Worm (Caenorhabditis elegans) whole organism, L4 larva: ENCODE measurements around the gene K06H7.8.

Experiments used
- F37D6.2 ChIP-seq: sonication (generic microtip); optimal IDR thresholded peaks from 2 replicates; lab custom pipeline; 2016; ENCODE audit warnings: mild to moderate bottlenecking, missing genetic modification characterization, missing compliant biosample characterization
- F49E8.2 ChIP-seq: sonication (generic microtip); optimal IDR thresholded peaks from 2 replicates; lab custom pipeline; 2016; ENCODE audit warnings: missing compliant biosample characterization, mild to moderate bottlenecking, missing genetic modification characterization, borderline replicate concordance
- ZK337.2 ChIP-seq: fragments of 200-800 bp; sonication (Bioruptor generic); IDR thresholded peaks from 2 replicates; pipeline ENCODE4 v1.3.6; 2022; ENCODE audit warnings: missing genetic modification reagents, missing genetic modification characterization, missing compliant biosample characterization
- aha-1 ChIP-seq: fragments of 150-350 bp; peaks from one replicate; lab custom pipeline; 2014; ENCODE audit warnings: missing biosample characterization, missing genetic modification characterization
- aly-2 ChIP-seq: sonication (generic microtip); optimal IDR thresholded peaks from 2 replicates; lab custom pipeline; 2018; ENCODE audit warnings: missing biosample characterization, missing genetic modification characterization
- ceh-32 ChIP-seq: sonication (generic microtip); optimal IDR thresholded peaks from 2 replicates; lab custom pipeline; 2016; ENCODE audit warnings: mild to moderate bottlenecking, missing genetic modification characterization, missing compliant biosample characterization; ENCODE audit not compliant: poor library complexity
- ceh-44 ChIP-seq: fragments of 200-800 bp; sonication (Bioruptor generic); IDR thresholded peaks from 2 replicates; pipeline ENCODE4 v1.3.6; 2022; ENCODE audit warnings: missing genetic modification reagents, missing genetic modification characterization, missing compliant biosample characterization
- daf-12 ChIP-seq: fragments of 150-350 bp; optimal IDR thresholded peaks from 2 replicates; lab custom pipeline; 2014; ENCODE audit warnings: missing biosample characterization, missing genetic modification reagents, missing genetic modification characterization
- dpl-1 ChIP-seq: fragments of 150-350 bp; optimal IDR thresholded peaks from 2 replicates; lab custom pipeline; 2014; ENCODE audit warnings: missing biosample characterization, missing genetic modification reagents, missing genetic modification characterization
- egl-43 ChIP-seq: fragments of 200-800 bp; sonication (Bioruptor generic); IDR thresholded peaks from 2 replicates; pipeline ENCODE4 v1.3.6; 2022; ENCODE audit warnings: missing genetic modification reagents, missing genetic modification characterization, missing compliant biosample characterization
- hlh-11 ChIP-seq: fragments of 200-800 bp; sonication (Bioruptor generic); optimal IDR thresholded peaks from 2 replicates; lab custom pipeline; 2018; ENCODE audit warnings: mild to moderate bottlenecking, missing genetic modification characterization, missing compliant biosample characterization
- hlh-30 ChIP-seq: sonication (generic microtip); optimal IDR thresholded peaks from 2 replicates; lab custom pipeline; 2017; ENCODE audit warnings: antibody characterized with exemption, mild to moderate bottlenecking, missing genetic modification characterization, missing compliant biosample characterization; ENCODE audit not compliant: insufficient read depth
- hmg-1.1 ChIP-seq: fragments of 200-800 bp; sonication (Bioruptor generic); IDR thresholded peaks from 2 replicates; pipeline ENCODE4 v1.3.6; 2022; ENCODE audit warnings: missing genetic modification reagents, missing genetic modification characterization, missing compliant biosample characterization
- lim-7 ChIP-seq: fragments of 200-800 bp; sonication (Bioruptor generic); IDR thresholded peaks from 2 replicates; pipeline ENCODE4 v1.3.6; 2022; ENCODE audit warnings: missing genetic modification characterization, missing compliant biosample characterization
- lin-13 ChIP-seq: fragments of 150-350 bp; optimal IDR thresholded peaks from 2 replicates; lab custom pipeline; 2014; ENCODE audit warnings: missing biosample characterization, missing genetic modification reagents, missing genetic modification characterization
- lin-38 ChIP-seq: fragments of 200-800 bp; sonication (Bioruptor generic); IDR thresholded peaks from 2 replicates; pipeline ENCODE4 v1.3.6; 2022; ENCODE audit warnings: missing genetic modification reagents, missing genetic modification characterization, missing compliant biosample characterization
- lsy-2 ChIP-seq, 2 experiments: fragments of 150-350 bp in 1 of 2; sonication (generic microtip) in 1 of 2; optimal IDR thresholded peaks; 2 replicates each; lab custom pipeline; 2014 to 2017; ENCODE audit warnings: missing biosample characterization in 2 of 2, missing genetic modification characterization in 2 of 2
- madf-5 ChIP-seq, 2 experiments: fragments of 200-800 bp; sonication (Bioruptor generic); IDR thresholded peaks; 2 replicates each; pipeline ENCODE4 v1.3.6; 2022; ENCODE audit warnings: missing compliant biosample characterization in 2 of 2, missing genetic modification characterization in 2 of 2
- mxl-2 ChIP-seq: fragments of 200-800 bp; sonication (Bioruptor generic); conservative IDR thresholded peaks from 2 replicates; pipeline ENCODE4 v1.3.6; 2022; ENCODE audit warnings: missing genetic modification reagents, missing genetic modification characterization, missing compliant biosample characterization
- nhr-102 ChIP-seq: sonication (generic microtip); optimal IDR thresholded peaks from 2 replicates; lab custom pipeline; 2016; ENCODE audit warnings: mild to moderate bottlenecking, missing genetic modification characterization, moderate library complexity, missing compliant biosample characterization
- nhr-11 ChIP-seq: fragments of 150-350 bp; optimal IDR thresholded peaks from 2 replicates; lab custom pipeline; 2014; ENCODE audit warnings: missing biosample characterization, missing genetic modification characterization
- nhr-28 ChIP-seq: fragments of 150-350 bp; optimal IDR thresholded peaks from 2 replicates; lab custom pipeline; 2014; ENCODE audit warnings: missing biosample characterization, missing genetic modification characterization
- nhr-41 ChIP-seq: fragments of 200-800 bp; sonication (Bioruptor generic); IDR thresholded peaks from 2 replicates; pipeline ENCODE4 v1.3.6; 2022; ENCODE audit warnings: missing genetic modification reagents, missing genetic modification characterization, missing compliant biosample characterization
- nhr-76 ChIP-seq: fragments of 150-350 bp; optimal IDR thresholded peaks from 2 replicates; lab custom pipeline; 2014; ENCODE audit warnings: missing biosample characterization, missing genetic modification characterization
- php-3 ChIP-seq: fragments of 200-800 bp; sonication (Bioruptor generic); IDR thresholded peaks from 2 replicates; pipeline ENCODE4 v1.3.6; 2022; ENCODE audit warnings: missing genetic modification reagents, missing genetic modification characterization, missing compliant biosample characterization
- rbr-2 ChIP-seq: sonication (generic microtip); optimal IDR thresholded peaks from 2 replicates; lab custom pipeline; 2016; ENCODE audit warnings: missing genotype, missing genetic modification characterization, missing compliant biosample characterization
- saeg-2 ChIP-seq: fragments of 200-800 bp; sonication (Bioruptor generic); IDR thresholded peaks from 2 replicates; pipeline ENCODE4 v1.3.6; 2022; ENCODE audit warnings: missing genetic modification reagents, missing genetic modification characterization, missing compliant biosample characterization
- set-16 ChIP-seq: fragments of 200-800 bp; sonication (Bioruptor generic); IDR thresholded peaks from 2 replicates; pipeline ENCODE4 v1.3.6; 2022; ENCODE audit warnings: missing genetic modification reagents, missing genetic modification characterization, missing compliant biosample characterization
- spr-3 ChIP-seq: fragments of 200-800 bp; sonication (Bioruptor generic); optimal IDR thresholded peaks from 2 replicates; lab custom pipeline; 2018; ENCODE audit warnings: mild to moderate bottlenecking, missing genetic modification characterization, missing compliant biosample characterization
- tra-1 ChIP-seq: fragments of 200-800 bp; sonication (Bioruptor generic); IDR thresholded peaks from 2 replicates; pipeline ENCODE4 v1.3.6; 2022; ENCODE audit warnings: missing genetic modification reagents, missing genetic modification characterization, missing compliant biosample characterization
- unc-39 ChIP-seq: sonication (generic microtip); optimal IDR thresholded peaks from 2 replicates; lab custom pipeline; 2017; ENCODE audit warnings: missing biosample characterization, missing genetic modification characterization
- unc-62 ChIP-seq, 3 experiments: fragments of 150-350 bp in 1 of 3; sonication (generic microtip); optimal IDR thresholded peaks in 2 of 3; peaks in 1 of 3; 1 replicate in 1 of 3; 2 replicates in 2 of 3; lab custom pipeline; 2014 to 2017; ENCODE audit warnings: missing biosample characterization in 3 of 3, missing genetic modification characterization in 3 of 3, missing genetic modification reagents in 3 of 3, missing genotype in 1 of 3
- zag-1 ChIP-seq: fragments of 150-350 bp; optimal IDR thresholded peaks from 2 replicates; lab custom pipeline; 2014; ENCODE audit warnings: missing biosample characterization, missing genetic modification characterization
- zfp-2 ChIP-seq: sonication (generic microtip); optimal IDR thresholded peaks from 2 replicates; lab custom pipeline; 2016; ENCODE audit warnings: mild to moderate bottlenecking, missing genetic modification characterization, missing compliant biosample characterization
- zip-11 ChIP-seq: fragments of 200-800 bp; sonication (Bioruptor generic); IDR thresholded peaks from 2 replicates; pipeline ENCODE4 v1.3.6; 2022; ENCODE audit warnings: missing genetic modification characterization, missing compliant biosample characterization
- zip-2 ChIP-seq: fragments of 150-350 bp; optimal IDR thresholded peaks from 2 replicates; lab custom pipeline; 2014; ENCODE audit warnings: missing biosample characterization, missing genetic modification characterization
- ztf-11 ChIP-seq: fragments of 150-350 bp; optimal IDR thresholded peaks from 2 replicates; lab custom pipeline; 2014; ENCODE audit warnings: missing biosample characterization, missing genetic modification characterization

Gene K06H7.8

DNA sequence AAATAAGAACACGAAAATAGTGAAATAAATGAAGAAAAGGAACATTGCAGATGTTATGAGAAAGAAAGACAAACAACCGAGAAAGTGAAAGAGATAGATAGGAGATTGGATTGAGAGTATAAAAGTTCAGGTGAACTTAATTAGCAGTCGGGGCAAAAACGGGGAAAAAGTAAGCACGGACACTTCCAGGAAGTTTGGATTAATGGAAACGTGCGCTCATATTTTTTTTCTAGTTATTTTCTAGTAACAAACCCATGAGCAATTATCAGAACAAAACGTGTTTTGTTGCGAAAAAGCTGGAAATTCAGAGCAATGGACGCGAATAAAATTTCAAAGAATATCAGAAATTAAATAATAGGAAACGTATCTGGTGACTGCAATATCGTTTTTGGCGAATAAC, 23.9 kb upstream of the K06H7.8 start:
- peak; percentile 51 for TF ChIP-seq aha-1 (tag; lab: Kevin White, UChicago)
- TF ChIP-seq unc-39 = no peak
- peak in 1 of 2 experiments; percentile 36 for TF ChIP-seq lsy-2 (tag; optimal IDR thresholded peaks at IDR 0.05; lab: Kevin White, UChicago)
- TF ChIP-seq nhr-11 (tag; lab: Kevin White, UChicago) = peak; percentile 6

DNA sequence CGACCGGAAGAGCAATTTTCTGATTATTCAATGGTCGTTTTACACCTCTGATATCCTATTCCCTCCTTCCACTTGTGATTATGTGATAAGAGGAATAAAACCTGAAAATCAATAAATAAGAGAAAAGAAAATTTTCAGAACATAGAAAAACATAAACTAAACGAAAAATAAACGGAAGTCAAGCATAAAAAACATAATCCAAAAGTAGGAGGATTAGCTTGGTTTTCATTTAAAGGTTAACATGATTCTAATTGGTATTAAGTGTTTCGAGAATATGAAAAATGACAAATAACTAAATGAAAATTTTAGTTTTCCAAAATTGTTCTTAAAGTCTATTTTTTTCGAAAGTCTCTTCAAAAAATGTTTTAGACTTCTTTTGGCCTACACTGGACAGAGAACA, 23.1 kb upstream of the K06H7.8 start, which contains the start of gene gei-8:
TSS of gene gei-8 (minus strand) at position 101 of the 400 bp plus-strand sequence.
- peak in 1 of 2 experiments; percentile 17 for TF ChIP-seq unc-62 (GFP tag; optimal IDR thresholded peaks at IDR 0.05 in 1 of 2; lab: Kevin White, UChicago)
- no peak for TF ChIP-seq unc-62 (tag; optimal IDR thresholded peaks at IDR 0.05; lab: Kevin White, UChicago)
- no peak for TF ChIP-seq lim-7 (GFP tag; lab: Robert Waterston, UW)

DNA sequence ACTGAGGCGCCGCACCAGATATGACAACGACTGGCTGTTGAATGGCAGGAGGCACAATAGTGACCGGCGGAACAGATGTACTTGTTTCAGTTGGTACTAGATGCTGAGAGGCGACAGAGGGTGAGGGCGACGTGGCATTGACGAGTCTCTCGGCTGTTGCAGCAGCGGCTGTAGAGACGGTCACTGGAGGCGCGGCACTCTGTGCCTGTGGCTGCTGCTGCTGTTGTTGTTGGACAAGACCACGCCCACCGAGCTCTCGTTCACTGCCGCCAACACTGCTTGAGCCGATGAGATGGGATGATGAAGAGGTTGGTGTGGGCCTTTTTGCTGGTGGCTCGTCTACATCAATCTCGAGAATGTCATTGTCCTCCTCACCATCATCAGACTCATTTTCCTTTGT, 19.1 kb upstream of the K06H7.8 start:
- TF ChIP-seq set-16 (GFP tag; lab: Robert Waterston, UW) (peak; percentile 83), saeg-2 (GFP tag; lab: Robert Waterston, UW) (no peak)

ce11 chrIII:8115877-8116276, 17.9 kb upstream of the K06H7.8 start:
- TF ChIP-seq rbr-2 (tag; lab: Kevin White, UChicago) (no peak), zip-2 (tag; lab: Kevin White, UChicago) (no peak), lim-7 (GFP tag; lab: Robert Waterston, UW) (0 out of 2 replicates have a peak, but pooled peaks have one; percentile 36), madf-5 (GFP tag; IDR thresholded peaks at IDR 0.05; lab: Robert Waterston, UW) (0 out of 4 replicates have a peak, but pooled peaks of 1 of the 2 experiments have one; percentile 27), set-16 (GFP tag; lab: Robert Waterston, UW) (peak; percentile 59)
- TF ChIP-seq, all 104 proteins: peak for 3

DNA sequence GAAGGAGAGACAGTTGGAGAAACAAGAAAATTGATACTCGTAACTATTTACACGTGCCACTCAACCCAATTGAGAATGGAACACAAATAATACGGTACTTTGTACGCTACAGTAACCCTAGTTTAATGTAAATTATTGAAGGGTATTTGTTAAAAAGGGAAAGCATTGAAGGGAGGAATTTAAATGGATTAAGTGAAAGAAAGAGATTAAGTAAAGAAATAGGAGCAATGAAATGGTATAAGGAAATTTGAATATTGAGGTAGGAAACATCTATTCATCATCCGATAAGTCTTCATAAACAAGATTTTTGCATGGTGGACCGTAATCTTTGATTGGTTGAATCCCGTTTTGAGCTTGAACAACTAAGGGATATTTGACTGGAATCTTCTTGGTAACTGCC, 13.3 kb upstream of the K06H7.8 start:
- peak in 1 of 2 experiments; percentile 52 for TF ChIP-seq unc-62 (GFP tag; optimal IDR thresholded peaks at IDR 0.05 in 1 of 2; lab: Kevin White, UChicago)
- no peak for TF ChIP-seq unc-62 (tag; optimal IDR thresholded peaks at IDR 0.05; lab: Kevin White, UChicago)
- peak; percentile 63 for TF ChIP-seq aha-1 (tag; lab: Kevin White, UChicago)
- TF ChIP-seq F37D6.2 (tag; lab: Kevin White, UChicago) = no peak
- TF ChIP-seq ZK337.2 (GFP tag; lab: Robert Waterston, UW) = no peak
- TF ChIP-seq, all 104 proteins: peak for 2

ce11 chrIII:8109459-8110057, 11.5 kb upstream of the K06H7.8 start:
- TF ChIP-seq hlh-30 = peak; percentile 61
- TF ChIP-seq ceh-44 (GFP tag; lab: Robert Waterston, UW) = peak; percentile 83
- no peak for TF ChIP-seq ceh-32 (tag; lab: Kevin White, UChicago)
- TF ChIP-seq lim-7 (GFP tag; lab: Robert Waterston, UW) = peak; percentile 91
- peak; percentile 60 for TF ChIP-seq spr-3
- peak; percentile 50 for TF ChIP-seq hlh-11 (tag; lab: Kevin White, UChicago)
- peak; percentile 51 for TF ChIP-seq nhr-102
- TF ChIP-seq daf-12 (tag; lab: Kevin White, UChicago) = no peak
- TF ChIP-seq aly-2 (tag; lab: Kevin White, UChicago) = no peak
- TF ChIP-seq mxl-2 = 0 out of 2 replicates have a peak, but pooled peaks have one; percentile 56
- peak; percentile 33 for TF ChIP-seq nhr-28 (tag; lab: Kevin White, UChicago)
- TF ChIP-seq ztf-11 (tag; lab: Kevin White, UChicago) = no peak
- peak; percentile 96 for TF ChIP-seq egl-43 (GFP tag; lab: Robert Waterston, UW)
- peak; percentile 1 to 79 for TF ChIP-seq lsy-2 (tag; optimal IDR thresholded peaks at IDR 0.05; lab: Kevin White, UChicago)
- TF ChIP-seq php-3 (GFP tag; lab: Robert Waterston, UW) = no peak
- TF ChIP-seq zip-11 = 0 out of 2 replicates have a peak, but pooled peaks have one; percentile 45
- peak; percentile 69 for TF ChIP-seq lin-13 (GFP tag; lab: Kevin White, UChicago)
- peak; percentile 94 for TF ChIP-seq hmg-1.1 (GFP tag; lab: Robert Waterston, UW)
- peak; percentile 66 for TF ChIP-seq tra-1 (GFP tag; lab: Robert Waterston, UW)
- no peak for TF ChIP-seq unc-62 (GFP tag; optimal IDR thresholded peaks at IDR 0.05 in 1 of 2; lab: Kevin White, UChicago)
- no peak for TF ChIP-seq unc-62 (tag; optimal IDR thresholded peaks at IDR 0.05; lab: Kevin White, UChicago)
- peak; percentile 54; the same call in 1 of the 2 replicates for TF ChIP-seq nhr-41 (GFP tag; lab: Robert Waterston, UW)
- TF ChIP-seq dpl-1 (GFP tag; lab: Kevin White, UChicago) = peak; percentile 50
- TF ChIP-seq lin-38 = peak; percentile 79
- peak; percentile 53 for TF ChIP-seq zfp-2
- peak; percentile 2 for TF ChIP-seq F49E8.2 (tag; lab: Kevin White, UChicago)
- TF ChIP-seq zag-1 (tag; lab: Kevin White, UChicago) = no peak
- TF ChIP-seq F37D6.2 (tag; lab: Kevin White, UChicago) = no peak
- TF ChIP-seq nhr-76 (tag; lab: Kevin White, UChicago) = no peak
- TF ChIP-seq unc-39 = no peak
